Worm (Caenorhabditis elegans) whole organism, L4 larva: ENCODE data around the gene Y81B9A.4.
A peak's percentile ranks its signal among the peaks of the same experiment; 100 is the strongest.

ENCODE experiments used
- F44E2.7 ChIP-seq: fragments of 200-800 bp; sonication (Bioruptor generic); IDR thresholded peaks from 2 replicates; pipeline ENCODE4 v2.1.2; 2022; ENCODE audit warnings: missing genetic modification characterization, missing compliant biosample characterization
- R02D3.7 ChIP-seq: fragments of 150-350 bp; sonication (generic microtip); optimal IDR thresholded peaks from 3 replicates; lab custom pipeline; 2014; ENCODE audit warnings: missing biosample characterization, missing genetic modification characterization
- ZK337.2 ChIP-seq: fragments of 200-800 bp; sonication (Bioruptor generic); IDR thresholded peaks from 2 replicates; pipeline ENCODE4 v1.3.6; 2022; ENCODE audit warnings: missing genetic modification reagents, missing genetic modification characterization, missing compliant biosample characterization
- ZK546.5 ChIP-seq, 2 experiments: sonication (generic microtip); optimal IDR thresholded peaks; 2 replicates each; lab custom pipeline; 2017; ENCODE audit warnings: missing biosample characterization in 2 of 2, missing genetic modification characterization in 2 of 2
- aha-1 ChIP-seq: fragments of 150-350 bp; peaks from one replicate; lab custom pipeline; 2014; ENCODE audit warnings: missing biosample characterization, missing genetic modification characterization
- aly-2 ChIP-seq: sonication (generic microtip); optimal IDR thresholded peaks from 2 replicates; lab custom pipeline; 2018; ENCODE audit warnings: missing biosample characterization, missing genetic modification characterization
- ama-1 ChIP-seq: fragments of 150-350 bp; optimal IDR thresholded peaks from 2 replicates; lab custom pipeline; 2014; ENCODE audit warnings: inconsistent platforms, mixed read lengths
- ceh-62 ChIP-seq: sonication (generic microtip); optimal IDR thresholded peaks from 2 replicates; lab custom pipeline; 2017; ENCODE audit warnings: missing biosample characterization, missing genetic modification characterization
- ceh-82 ChIP-seq: sonication (generic microtip); optimal IDR thresholded peaks from 2 replicates; lab custom pipeline; 2017; ENCODE audit warnings: missing biosample characterization, missing genetic modification characterization
- cey-2 ChIP-seq: sonication (generic microtip); optimal IDR thresholded peaks from 3 replicates; lab custom pipeline; 2017; ENCODE audit warnings: missing genetic modification characterization, mild to moderate bottlenecking, missing compliant biosample characterization, antibody characterized with exemption, borderline replicate concordance; ENCODE audit not compliant: insufficient read depth
- ctbp-1 ChIP-seq: fragments of 200-800 bp; sonication (Bioruptor generic); IDR thresholded peaks from 2 replicates; pipeline ENCODE4 v1.3.6; 2022; ENCODE audit warnings: missing genetic modification reagents, missing genetic modification characterization, missing compliant biosample characterization
- daf-8 ChIP-seq: fragments of 200-800 bp; sonication (Bioruptor generic); IDR thresholded peaks from 2 replicates; pipeline ENCODE4 v1.3.6; 2022; ENCODE audit warnings: missing genetic modification characterization, missing compliant biosample characterization
- dmd-8 ChIP-seq: fragments of 200-800 bp; sonication (Bioruptor generic); IDR thresholded peaks from 2 replicates; pipeline ENCODE4 v1.3.6; 2022; ENCODE audit warnings: missing genetic modification characterization, missing compliant biosample characterization
- duxl-1 ChIP-seq: sonication (generic microtip); optimal IDR thresholded peaks from 2 replicates; lab custom pipeline; 2016; ENCODE audit warnings: mild to moderate bottlenecking, missing genetic modification characterization, moderate library complexity, missing compliant biosample characterization; ENCODE audit not compliant: poor library complexity
- dve-1 ChIP-seq: sonication (generic microtip); optimal IDR thresholded peaks from 2 replicates; lab custom pipeline; 2017; ENCODE audit warnings: antibody characterized with exemption, mild to moderate bottlenecking, missing genetic modification characterization, missing compliant biosample characterization; ENCODE audit not compliant: insufficient read depth
- fkh-10 ChIP-seq: fragments of 150-350 bp; optimal IDR thresholded peaks from 2 replicates; lab custom pipeline; 2014; ENCODE audit warnings: missing biosample characterization, missing genetic modification reagents, missing genetic modification characterization
- hlh-11 ChIP-seq: fragments of 200-800 bp; sonication (Bioruptor generic); optimal IDR thresholded peaks from 2 replicates; lab custom pipeline; 2018; ENCODE audit warnings: mild to moderate bottlenecking, missing genetic modification characterization, missing compliant biosample characterization
- hlh-30 ChIP-seq: sonication (generic microtip); optimal IDR thresholded peaks from 2 replicates; lab custom pipeline; 2017; ENCODE audit warnings: antibody characterized with exemption, mild to moderate bottlenecking, missing genetic modification characterization, missing compliant biosample characterization; ENCODE audit not compliant: insufficient read depth
- jun-1 ChIP-seq: fragments of 150-350 bp; optimal IDR thresholded peaks from 2 replicates; lab custom pipeline; 2014; ENCODE audit warnings: missing biosample characterization, missing genetic modification reagents, missing genetic modification characterization
- lin-1 ChIP-seq: fragments of 200-800 bp; sonication (Bioruptor generic); IDR thresholded peaks from 2 replicates; pipeline ENCODE4 v1.3.6; 2022; ENCODE audit warnings: missing genetic modification reagents, missing genetic modification characterization, missing compliant biosample characterization
- lin-13 ChIP-seq: fragments of 150-350 bp; optimal IDR thresholded peaks from 2 replicates; lab custom pipeline; 2014; ENCODE audit warnings: missing biosample characterization, missing genetic modification reagents, missing genetic modification characterization
- lin-38 ChIP-seq: fragments of 200-800 bp; sonication (Bioruptor generic); IDR thresholded peaks from 2 replicates; pipeline ENCODE4 v1.3.6; 2022; ENCODE audit warnings: missing genetic modification reagents, missing genetic modification characterization, missing compliant biosample characterization
- lir-3 ChIP-seq: sonication (generic microtip); optimal IDR thresholded peaks from 2 replicates; lab custom pipeline; 2016; ENCODE audit warnings: mild to moderate bottlenecking, missing genetic modification characterization, missing compliant biosample characterization
- lsy-2 ChIP-seq, 2 experiments: fragments of 150-350 bp in 1 of 2; sonication (generic microtip) in 1 of 2; optimal IDR thresholded peaks; 2 replicates each; lab custom pipeline; 2014 to 2017; ENCODE audit warnings: missing biosample characterization in 2 of 2, missing genetic modification characterization in 2 of 2
- madf-5 ChIP-seq, 2 experiments: fragments of 200-800 bp; sonication (Bioruptor generic); IDR thresholded peaks; 2 replicates each; pipeline ENCODE4 v1.3.6; 2022; ENCODE audit warnings: missing compliant biosample characterization in 2 of 2, missing genetic modification characterization in 2 of 2
- madf-9 ChIP-seq: fragments of 200-800 bp; sonication (Bioruptor generic); conservative IDR thresholded peaks from 2 replicates; pipeline ENCODE4 v1.3.6; 2022; ENCODE audit warnings: missing genetic modification reagents, missing genetic modification characterization, missing compliant biosample characterization
- mdl-1 ChIP-seq, 2 experiments: fragments of 150-350 bp in 1 of 2; sonication (generic microtip) in 1 of 2; optimal IDR thresholded peaks; 2 replicates each; lab custom pipeline; 2014 to 2017; ENCODE audit warnings: missing biosample characterization in 2 of 2, missing genetic modification characterization in 2 of 2
- mdt-29 ChIP-seq: fragments of 200-800 bp; sonication (Bioruptor generic); IDR thresholded peaks from 2 replicates; pipeline ENCODE4 v1.3.6; 2022; ENCODE audit warnings: missing genetic modification reagents, missing genetic modification characterization, missing compliant biosample characterization
- mxl-3 ChIP-seq: fragments of 200-800 bp; sonication (Bioruptor generic); optimal IDR thresholded peaks from 2 replicates; lab custom pipeline; 2018; ENCODE audit warnings: mild to moderate bottlenecking, missing genetic modification characterization, missing compliant biosample characterization
- nhr-111 ChIP-seq: fragments of 200-800 bp; sonication (Bioruptor generic); optimal IDR thresholded peaks from 2 replicates; lab custom pipeline; 2018; ENCODE audit warnings: mild to moderate bottlenecking, missing genetic modification characterization, missing compliant biosample characterization
- nhr-28 ChIP-seq: fragments of 150-350 bp; optimal IDR thresholded peaks from 2 replicates; lab custom pipeline; 2014; ENCODE audit warnings: missing biosample characterization, missing genetic modification characterization
- nhr-6 ChIP-seq: fragments of 150-350 bp; optimal IDR thresholded peaks from 2 replicates; lab custom pipeline; 2014; ENCODE audit warnings: missing biosample characterization, missing genetic modification characterization
- nhr-76 ChIP-seq: fragments of 150-350 bp; optimal IDR thresholded peaks from 2 replicates; lab custom pipeline; 2014; ENCODE audit warnings: missing biosample characterization, missing genetic modification characterization
- pha-4 ChIP-seq, 2 experiments: fragments of 150-350 bp in 1 of 2; fragments of 200-800 bp in 1 of 2; sonication (Bioruptor generic) in 1 of 2; IDR thresholded peaks in 1 of 2; optimal IDR thresholded peaks in 1 of 2; 2 replicates each; pipeline versions ENCODE4 v1.3.6 to Lab custom; 2014 to 2022; ENCODE audit warnings: missing genetic modification characterization in 2 of 2, missing genetic modification reagents in 2 of 2, missing biosample characterization in 1 of 2, missing compliant biosample characterization in 1 of 2
- php-3 ChIP-seq: fragments of 200-800 bp; sonication (Bioruptor generic); IDR thresholded peaks from 2 replicates; pipeline ENCODE4 v1.3.6; 2022; ENCODE audit warnings: missing genetic modification reagents, missing genetic modification characterization, missing compliant biosample characterization
- pqm-1 ChIP-seq: sonication (generic microtip); optimal IDR thresholded peaks from 2 replicates; lab custom pipeline; 2017; ENCODE audit warnings: missing biosample characterization, missing genetic modification characterization
- rbr-2 ChIP-seq: sonication (generic microtip); optimal IDR thresholded peaks from 2 replicates; lab custom pipeline; 2016; ENCODE audit warnings: missing genotype, missing genetic modification characterization, missing compliant biosample characterization
- skn-1 ChIP-seq: fragments of 150-350 bp; optimal IDR thresholded peaks from 2 replicates; lab custom pipeline; 2014; ENCODE audit warnings: missing biosample characterization, missing genetic modification characterization
- snpc-4 ChIP-seq: fragments of 150-350 bp; optimal IDR thresholded peaks from 2 replicates; lab custom pipeline; 2014; ENCODE audit warnings: missing biosample characterization, missing genetic modification characterization
- unc-130 ChIP-seq: sonication (generic microtip); optimal IDR thresholded peaks from 2 replicates; lab custom pipeline; 2016; ENCODE audit warnings: missing genetic modification reagents, missing genetic modification characterization, missing compliant biosample characterization
- unc-62 ChIP-seq, 3 experiments: fragments of 150-350 bp in 1 of 3; sonication (generic microtip); optimal IDR thresholded peaks in 2 of 3; peaks in 1 of 3; 1 replicate in 1 of 3; 2 replicates in 2 of 3; lab custom pipeline; 2014 to 2017; ENCODE audit warnings: missing biosample characterization in 3 of 3, missing genetic modification characterization in 3 of 3, missing genetic modification reagents in 3 of 3, missing genotype in 1 of 3
- zip-11 ChIP-seq: fragments of 200-800 bp; sonication (Bioruptor generic); IDR thresholded peaks from 2 replicates; pipeline ENCODE4 v1.3.6; 2022; ENCODE audit warnings: missing genetic modification characterization, missing compliant biosample characterization

Y81B9A.4 gene

ce11 chrX:9180823-9181222 lies at the start of gene Y81B9A.4:
TSS of gene Y81B9A.4 (minus strand) at chrX:9180923.
- TF ChIP-seq nhr-28 (tag; lab: Kevin White, UChicago) = no peak
- TF ChIP-seq zip-11 (GFP tag; lab: Robert Waterston, UW) = no peak
- no peak for TF ChIP-seq ZK337.2 (GFP tag; lab: Robert Waterston, UW)
- TF ChIP-seq rbr-2 (tag; lab: Kevin White, UChicago) = no peak
- TF ChIP-seq R02D3.7 (tag; lab: Kevin White, UChicago) = no peak
- no peak for TF ChIP-seq nhr-111 (GFP tag; lab: Kevin White, UChicago)
- TF ChIP-seq ZK546.5 (tag; optimal IDR thresholded peaks at IDR 0.05; lab: Kevin White, UChicago) = no peak
- TF ChIP-seq mdt-29 (GFP tag; lab: Robert Waterston, UW) = no peak
- TF ChIP-seq ama-1 = no peak
- no peak for TF ChIP-seq nhr-76 (tag; lab: Kevin White, UChicago)
- TF ChIP-seq pqm-1 = no peak
- no peak for TF ChIP-seq skn-1 (tag; lab: Kevin White, UChicago)
- TF ChIP-seq php-3 (GFP tag; lab: Robert Waterston, UW) = no peak

- no peak for TF ChIP-seq duxl-1 (tag; lab: Kevin White, UChicago)
- peak; percentile 93 for TF ChIP-seq aha-1
Measured at ce11 chrX:9230322-9230721, 49.6 kb upstream of the Y81B9A.4 start.

ce11 chrX:9228441-9228840 lies 47.7 kb upstream of the Y81B9A.4 start:
- TF ChIP-seq hlh-11 = peak; percentile 11
- TF ChIP-seq mxl-3 (GFP tag; lab: Kevin White, UChicago) = peak; percentile 3
- TF ChIP-seq mdl-1 (tag; optimal IDR thresholded peaks at IDR 0.05; lab: Kevin White, UChicago) = peak in 1 of 2 experiments; percentile 9
- TF ChIP-seq unc-130 (GFP tag; lab: Kevin White, UChicago) = no peak
- TF ChIP-seq unc-62 (GFP tag; optimal IDR thresholded peaks at IDR 0.05 in 1 of 2; lab: Kevin White, UChicago) = peak in 1 of 2 experiments; percentile 87
- TF ChIP-seq unc-62 (tag; optimal IDR thresholded peaks at IDR 0.05; lab: Kevin White, UChicago) = no peak
- TF ChIP-seq, all 104 proteins: peak for 4

DNA sequence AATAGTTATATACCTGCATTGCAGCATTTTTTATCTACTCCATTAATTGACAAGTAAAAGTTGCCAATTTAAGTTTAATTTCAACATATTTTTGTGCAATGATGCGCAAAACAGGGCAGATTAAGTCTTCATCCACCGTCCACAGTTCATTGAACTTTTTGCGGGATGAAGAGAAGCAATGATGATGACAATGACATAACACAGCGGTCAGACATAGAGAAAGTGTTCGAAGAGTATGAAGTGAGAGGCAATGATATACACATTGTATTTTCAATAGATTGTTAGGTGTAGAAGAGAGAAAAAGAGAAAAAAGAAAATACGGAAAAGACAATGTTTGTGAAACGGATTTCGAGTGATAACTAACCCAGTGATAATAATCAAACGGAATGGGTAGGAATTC lies 46.2 kb upstream of the Y81B9A.4 start:
- TF ChIP-seq dmd-8 (no peak), ceh-62 (tag; lab: Kevin White, UChicago) (no peak), madf-5 (GFP tag; IDR thresholded peaks at IDR 0.05; lab: Robert Waterston, UW) (no peak), nhr-28 (tag; lab: Kevin White, UChicago) (peak; percentile 27)

ce11 chrX:9225273-9225672 lies 44.5 kb upstream of the Y81B9A.4 start:
- TF ChIP-seq lin-13 (GFP tag; lab: Kevin White, UChicago) (no peak), nhr-76 (tag; lab: Kevin White, UChicago) (no peak), mdl-1 (tag; optimal IDR thresholded peaks at IDR 0.05; lab: Kevin White, UChicago) (peak in 1 of 2 experiments; percentile 61), cey-2 (tag; lab: Kevin White, UChicago) (no peak), aly-2 (no peak), snpc-4 (tag; lab: Kevin White, UChicago) (no peak), lin-38 (GFP tag; lab: Robert Waterston, UW) (no peak), pha-4 (GFP tag; IDR thresholded peaks at IDR 0.05; lab: Robert Waterston, UW) (no peak; the same call in 1 of the 2 replicates), pha-4 (tag; optimal IDR thresholded peaks at IDR 0.05; lab: Kevin White, UChicago) (no peak), hlh-11 (peak; percentile 71), lir-3 (no peak), unc-62 (GFP tag; optimal IDR thresholded peaks at IDR 0.05 in 1 of 2; lab: Kevin White, UChicago) (peak in 1 of 2 experiments; percentile 82), unc-62 (tag; optimal IDR thresholded peaks at IDR 0.05; lab: Kevin White, UChicago) (no peak), lin-1 (GFP tag; lab: Robert Waterston, UW) (peak; percentile 71; the same call in 1 of the 2 replicates), pqm-1 (peak; percentile 17), nhr-28 (tag; lab: Kevin White, UChicago) (peak; percentile 63), fkh-10 (GFP tag; lab: Kevin White, UChicago) (no peak), ctbp-1 (GFP tag; lab: Robert Waterston, UW) (no peak), hlh-30 (tag; lab: Kevin White, UChicago) (peak; percentile 53), nhr-6 (tag; lab: Kevin White, UChicago) (peak; percentile 77), rbr-2 (tag; lab: Kevin White, UChicago) (peak; percentile 17), F44E2.7 (no peak), daf-8 (GFP tag; lab: Robert Waterston, UW) (no peak), lsy-2 (tag; optimal IDR thresholded peaks at IDR 0.05; lab: Kevin White, UChicago) (no peak), dve-1 (tag; lab: Kevin White, UChicago) (peak; percentile 63), ceh-82 (no peak), madf-9 (GFP tag; lab: Robert Waterston, UW) (0 out of 2 replicates have a peak, but pooled peaks have one; percentile 38), jun-1 (no peak)
